Worm (Caenorhabditis elegans) whole organism, L4/young adult: ENCODE measurements around the gene C14E2.4.

ENCODE experiments used
- W03F9.2 ChIP-seq: fragments of 150-350 bp; optimal IDR thresholded peaks from 2 replicates; lab custom pipeline; 2014; ENCODE audit warnings: missing biosample characterization, missing genetic modification characterization
- dao-5 ChIP-seq: sonication (generic microtip); optimal IDR thresholded peaks from 2 replicates; lab custom pipeline; 2016; ENCODE audit warnings: missing genotype, missing genetic modification characterization, moderate library complexity, missing compliant biosample characterization
- him-1 ChIP-seq: sonication (generic microtip); optimal IDR thresholded peaks from 2 replicates; lab custom pipeline; 2016; ENCODE audit warnings: missing genotype, missing genetic modification reagents, missing genetic modification characterization, missing compliant biosample characterization

- TF ChIP-seq dao-5 (tag; lab: Kevin White, UChicago) (no peak), him-1 (no peak), W03F9.2 (no peak)
Measured at ce11 chrX:1800980-1801506, 20.1 kb downstream of the C14E2.4 start, which contains the start of gene C14E2.11.
